Worm (Caenorhabditis elegans): ENCODE results near the gene cyp-32A1.

- TF ChIP-seq snpc-4 (tag; optimal IDR thresholded peaks at IDR 0.05) (no peak), ztf-11 (tag; optimal IDR thresholded peaks at IDR 0.05) (no peak), sptf-1 (tag; optimal IDR thresholded peaks at IDR 0.05) (no peak), mls-2 (tag; optimal IDR thresholded peaks at IDR 0.05) (no peak), lin-13 (tag; optimal IDR thresholded peaks at IDR 0.05) (no peak), hlh-1 (tag; optimal IDR thresholded peaks at IDR 0.05) (no peak), elt-1 (tag; optimal IDR thresholded peaks at IDR 0.05; ENCODE audit: borderline replicate concordance, insufficient read depth) (no peak)
Observed at ce11 chrV:7773647-7774046, 8.0 kb upstream of the cyp-32A1 start.
